Fruit fly (Drosophila melanogaster): ENCODE results near the gene CG13051.

The CG13051 gene

DNA sequence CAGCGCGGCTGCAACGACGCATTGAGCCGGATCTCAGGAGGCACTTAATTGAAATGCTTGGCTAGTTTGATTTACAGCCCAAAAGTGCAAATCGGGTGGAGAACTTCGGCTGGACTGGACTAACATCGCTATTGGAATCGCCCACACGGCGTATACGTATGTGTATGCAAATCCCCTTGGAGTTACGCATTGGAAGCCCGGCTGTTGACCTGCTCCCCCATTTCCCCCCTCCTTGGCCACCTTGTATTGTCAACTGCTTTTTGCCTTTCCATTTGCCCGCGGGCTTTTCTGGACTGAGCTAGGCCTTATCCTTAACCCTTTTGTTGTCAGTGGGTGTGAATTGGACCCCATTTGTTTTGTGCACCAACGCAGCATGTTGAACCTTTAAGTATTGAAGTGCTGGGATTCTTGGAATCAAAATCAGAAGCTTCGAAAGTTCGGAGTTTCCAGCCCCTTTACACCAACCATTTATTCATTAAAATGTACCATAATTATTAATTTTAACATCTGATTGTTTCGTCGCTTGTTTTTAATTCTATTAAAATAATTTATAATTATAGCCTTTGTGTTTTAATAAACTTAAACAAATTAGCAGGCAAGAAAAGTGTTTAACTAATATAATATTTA is 10.6 kb upstream of the CG13051 start:
- TF ChIP-seq Abd-B (GFP tag; optimal IDR thresholded peaks at IDR 0.05) (no peak), sv (GFP tag; optimal IDR thresholded peaks at IDR 0.05) (no peak)

DNA sequence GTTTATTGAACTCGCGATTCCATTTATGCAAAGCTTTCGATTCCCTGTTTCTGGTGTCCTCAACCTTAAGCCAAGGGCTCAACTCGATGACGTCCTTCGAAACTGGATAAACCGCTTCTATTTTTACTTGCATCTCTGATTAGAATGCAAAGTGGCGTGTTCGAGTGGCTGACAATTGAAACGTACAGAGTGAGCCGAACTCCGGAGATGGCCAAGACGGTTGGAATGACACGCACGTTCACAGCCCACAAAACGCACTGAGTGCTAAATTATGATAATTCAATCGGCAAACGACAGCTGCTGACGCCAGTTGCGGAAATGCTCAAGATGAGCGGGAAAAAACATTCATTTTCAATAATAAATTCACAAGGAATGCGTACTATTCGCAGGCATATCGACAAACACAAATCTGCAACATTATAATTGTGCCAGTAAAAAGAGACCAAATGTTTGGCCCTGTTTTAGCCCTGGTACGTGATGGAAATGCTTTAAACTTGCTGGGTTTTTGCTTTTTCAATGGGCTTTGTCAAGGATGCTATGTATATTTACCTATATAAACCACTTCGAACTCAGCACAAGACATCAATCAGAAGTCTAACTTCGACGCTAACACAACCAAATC is 7.5 kb upstream of the CG13051 start, which contains the start of gene CG13066:
TSS of gene CG13066 (plus strand) at position 572 of the 622 bp plus-strand sequence.
- TF ChIP-seq woc (GFP tag; optimal IDR thresholded peaks at IDR 0.05) = no peak
- no peak for TF ChIP-seq Hnf4 (GFP tag; optimal IDR thresholded peaks at IDR 0.05)
- TF ChIP-seq Myc (optimal IDR thresholded peaks at IDR 0.05) = no peak
- TF ChIP-seq fru (GFP tag; optimal IDR thresholded peaks at IDR 0.05) = no peak
- no peak for TF ChIP-seq rgr (GFP tag; optimal IDR thresholded peaks at IDR 0.05)
- no peak for TF ChIP-seq tai (GFP tag; optimal IDR thresholded peaks at IDR 0.05)

DNA sequence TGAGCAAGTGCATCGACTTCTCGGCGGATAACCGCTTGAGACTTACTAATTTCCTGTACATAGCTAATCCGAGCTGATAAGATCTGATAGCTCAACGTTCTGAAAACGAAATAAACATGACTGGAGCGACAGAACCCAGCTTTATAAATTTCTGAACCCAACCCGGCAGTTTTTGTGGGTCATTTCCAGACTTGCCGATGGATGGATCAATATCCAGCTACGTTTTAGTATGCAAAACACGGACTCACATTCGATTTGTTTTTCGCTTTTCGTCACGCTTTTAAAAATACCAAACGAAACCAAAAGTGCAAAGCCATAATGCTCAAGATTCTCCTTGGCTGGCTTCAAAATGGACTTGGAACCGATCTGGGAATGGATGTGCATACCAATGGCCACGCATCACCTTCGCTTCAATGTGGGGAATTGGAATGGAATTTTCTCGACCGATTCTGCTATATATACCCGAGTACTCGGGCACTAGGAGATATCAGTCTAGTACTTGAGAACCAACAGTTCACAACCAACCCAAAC is 6.0 kb upstream of the CG13051 start, which contains the start of the genes CG34248 and CG13067:
TSS of gene CG34248 (minus strand) at position 101 of the 531 bp plus-strand sequence.
TSS of gene CG13067 (plus strand) at position 481 of the 531 bp plus-strand sequence.
- no peak for TF ChIP-seq woc (GFP tag; optimal IDR thresholded peaks at IDR 0.05)
- no peak for TF ChIP-seq usp (GFP tag; optimal IDR thresholded peaks at IDR 0.05)

DNA sequence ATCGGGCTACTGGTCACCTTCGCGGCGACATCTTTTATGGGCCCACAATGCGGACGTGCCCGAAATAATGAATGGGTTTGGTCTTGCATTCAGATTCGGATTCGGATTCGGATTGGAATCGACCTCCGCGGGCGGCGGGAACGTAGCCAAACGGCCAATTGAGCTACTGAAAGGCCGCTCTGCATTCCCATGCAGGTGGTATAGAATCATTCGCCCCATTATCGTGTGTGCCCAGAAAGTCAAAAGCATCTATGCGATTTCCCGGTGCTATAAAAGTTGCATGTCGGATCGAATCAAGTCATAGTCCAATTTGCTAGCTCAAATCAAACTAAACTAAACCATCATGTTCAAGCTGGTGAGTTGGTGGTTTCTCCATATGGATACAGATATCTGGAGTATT is 4.2 kb upstream of the CG13051 start, which contains the start of gene CG13068:
TSS of gene CG13068 (plus strand) at position 301 of the 400 bp plus-strand sequence.
- TF ChIP-seq sage (GFP tag; optimal IDR thresholded peaks at IDR 0.05) = no peak
- no peak for TF ChIP-seq foxo (GFP tag; optimal IDR thresholded peaks at IDR 0.05)
- no peak for TF ChIP-seq pan (optimal IDR thresholded peaks at IDR 0.05)
- TF ChIP-seq HLH106 (tag; optimal IDR thresholded peaks at IDR 0.05) = no peak
- TF ChIP-seq psq (GFP tag; optimal IDR thresholded peaks at IDR 0.05) = no peak
- no peak for TF ChIP-seq Dfd (GFP tag; optimal IDR thresholded peaks at IDR 0.05)
- no peak for TF ChIP-seq br (GFP tag; optimal IDR thresholded peaks at IDR 0.05)
- TF ChIP-seq CrebA (GFP tag; optimal IDR thresholded peaks at IDR 0.05; ENCODE audit: borderline replicate concordance) = no peak
- no peak for TF ChIP-seq rgr (GFP tag; optimal IDR thresholded peaks at IDR 0.05)
- no peak for TF ChIP-seq jim (GFP tag; optimal IDR thresholded peaks at IDR 0.05)
- no peak for TF ChIP-seq Abd-B (GFP tag; optimal IDR thresholded peaks at IDR 0.05)
- TF ChIP-seq Dif (GFP tag; optimal IDR thresholded peaks at IDR 0.05; ENCODE audit: partially characterized antibody) = no peak
- TF ChIP-seq Sp1 (GFP tag; optimal IDR thresholded peaks at IDR 0.05) = no peak

DNA sequence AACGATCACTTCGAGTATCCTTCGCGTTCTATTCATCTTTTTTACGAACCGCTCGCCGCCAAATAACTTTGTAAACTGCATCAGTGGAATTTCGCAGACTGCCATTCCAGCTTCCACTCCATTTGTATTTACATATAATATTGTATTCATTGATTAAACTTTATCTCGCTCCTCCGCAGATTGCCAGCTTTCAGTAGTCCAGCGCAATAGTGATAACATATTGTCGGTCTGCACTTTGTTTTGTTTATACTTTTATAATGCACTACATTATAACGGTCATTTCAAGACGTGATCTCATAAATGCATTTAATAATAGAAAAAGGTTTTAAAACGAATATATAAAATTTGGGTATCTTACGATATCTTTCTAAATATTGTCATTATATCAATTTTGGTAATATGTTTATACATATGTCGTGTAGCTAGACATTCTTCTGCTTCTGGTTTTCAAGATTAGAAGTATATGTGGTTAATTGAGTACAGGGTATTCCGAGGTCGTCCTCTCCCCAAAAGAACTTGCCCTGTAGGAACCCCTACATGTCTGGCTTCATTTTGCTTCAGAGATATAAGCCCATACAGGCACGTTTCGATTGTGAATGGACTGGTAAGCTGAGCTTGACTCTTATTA is 3.3 kb upstream of the CG13051 start, which contains the start of gene CG4950:
TSS of gene CG4950 (minus strand) at position 51 of the 628 bp plus-strand sequence.
- TF ChIP-seq HLH106 (tag; optimal IDR thresholded peaks at IDR 0.05) (peak; percentile 40), usp (GFP tag; optimal IDR thresholded peaks at IDR 0.05) (no peak)

DNA sequence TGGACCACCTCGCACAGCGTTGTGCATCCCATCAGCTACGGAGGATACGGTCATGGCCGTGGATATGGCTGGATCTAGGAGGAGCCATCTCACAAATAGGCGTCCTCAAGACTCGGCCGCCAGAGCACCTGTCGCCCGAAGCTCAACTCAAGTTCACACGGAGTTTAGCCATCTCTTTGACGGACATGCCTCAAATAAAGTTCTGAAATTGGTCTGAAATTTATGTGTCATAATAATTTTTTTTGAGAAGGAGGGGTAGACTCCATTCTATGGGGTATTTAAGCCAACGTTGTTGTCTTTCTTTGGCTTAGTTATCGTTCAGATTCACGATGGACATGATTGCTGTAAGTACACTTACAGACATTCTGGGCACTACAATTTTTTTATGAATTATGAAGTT is 1.9 kb downstream of the CG13051 start, which contains the start of gene CG13070:
TSS of gene CG13070 (plus strand) at position 301 of the 400 bp plus-strand sequence.
- TF ChIP-seq sage (GFP tag; optimal IDR thresholded peaks at IDR 0.05) (no peak), Hr83 (GFP tag; optimal IDR thresholded peaks at IDR 0.05; ENCODE audit: poor library complexity, severe bottlenecking) (no peak), Hr78 (GFP tag; optimal IDR thresholded peaks at IDR 0.05) (no peak), woc (GFP tag; optimal IDR thresholded peaks at IDR 0.05) (no peak), OdsH (GFP tag; optimal IDR thresholded peaks at IDR 0.05) (no peak)

DNA sequence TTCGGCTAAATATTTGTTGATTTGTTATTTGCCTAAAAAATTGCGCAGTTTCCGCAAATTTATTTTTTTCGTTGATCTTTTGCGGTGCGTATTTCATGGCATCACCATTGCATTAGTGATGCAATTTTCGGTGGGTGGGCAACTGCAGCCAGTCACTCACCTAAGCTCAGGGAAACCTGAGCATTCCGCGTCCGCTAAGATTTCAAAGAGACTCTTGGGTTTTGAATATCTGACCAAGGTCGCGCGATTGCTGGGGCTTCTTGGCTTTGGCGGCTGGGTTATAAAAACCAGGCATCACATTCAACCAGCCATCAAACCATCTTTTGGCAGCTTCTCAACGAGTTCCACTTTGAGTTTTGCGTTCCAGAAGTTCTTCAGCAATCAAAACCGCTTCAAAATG is 2.5 kb downstream of the CG13051 start, which contains the start of gene CG13071:
TSS of gene CG13071 (plus strand) at position 301 of the 400 bp plus-strand sequence.
- no peak for TF ChIP-seq HLH106 (tag; optimal IDR thresholded peaks at IDR 0.05)
- no peak for TF ChIP-seq CrebA (GFP tag; optimal IDR thresholded peaks at IDR 0.05; ENCODE audit: borderline replicate concordance)
